ENCODE assay signal across 1 fruit fly cellular context in genomic region chr3L:15940823-15941222, dm6.
A peak's percentile ranks its signal among the peaks of the same experiment; 100 is the strongest.
TF ChIP-seq lines count a peak whose summit lies in the region.

No protein-coding gene starts in this region.

TF ChIP-seq in whole organism, embryonic, 481 proteins besides CTCF, POLR2A, EP300 and RAD21 (continued from another document and continues in another):
- TF ChIP-seq pan (optimal IDR thresholded peaks at IDR 0.05; lab: Kevin White, UChicago) (no peak), pan (GFP tag; optimal IDR thresholded peaks at IDR 0.05 in 1 of 2, IDR thresholded peaks at IDR 0.05 in 1 of 2) (peak in 1 of 2 experiments; percentile 79), CG11456 (GFP tag; IDR thresholded peaks at IDR 0.05; lab: Robert Waterston, UW) (0 out of 3 replicates have a peak, but pooled peaks have one; percentile 40), CG1024 (GFP tag; IDR thresholded peaks at IDR 0.05; lab: Robert Waterston, UW) (0 out of 2 replicates have a peak, but pooled peaks have one; percentile 31), CG2120 (GFP tag; optimal IDR thresholded peaks at IDR 0.05; lab: Kevin White, UChicago) (peak; percentile 15), CG3407 (GFP tag; optimal IDR thresholded peaks at IDR 0.05; lab: Kevin White, UChicago) (peak; percentile 24), tin (GFP tag; optimal IDR thresholded peaks at IDR 0.05; lab: Kevin White, UChicago) (peak; percentile 70), Deaf1 (tag; optimal IDR thresholded peaks at IDR 0.05; lab: Kevin White, UChicago) (peak; percentile 7), CG5180 (GFP tag; optimal IDR thresholded peaks at IDR 0.05; lab: Kevin White, UChicago) (peak; percentile 87), CG2129 (GFP tag; IDR thresholded peaks at IDR 0.05; lab: Robert Waterston, UW; ENCODE audit: partially characterized antibody) (no peak), CG6272 (GFP tag; IDR thresholded peaks at IDR 0.05; lab: Robert Waterston, UW) (no peak), CG1529 (GFP tag; optimal IDR thresholded peaks at IDR 0.05; lab: Kevin White, UChicago) (peak; percentile 65), sens (GFP tag; lab: Kevin White, UChicago) (peak; percentile 93), Kr (GFP tag; optimal IDR thresholded peaks at IDR 0.05; lab: Kevin White, UChicago) (no peak), CG3726 (GFP tag; IDR thresholded peaks at IDR 0.05; lab: Robert Waterston, UW) (peak; percentile 62; the same call in 2 of the 3 replicates), CG3847 (GFP tag; IDR thresholded peaks at IDR 0.05; lab: Robert Waterston, UW) (no peak), CG17361 (GFP tag; IDR thresholded peaks at IDR 0.05; lab: Robert Waterston, UW) (peak; percentile 74), gem (tag; optimal IDR thresholded peaks at IDR 0.05; lab: Kevin White, UChicago) (peak; percentile 74), gcm2 (GFP tag; optimal IDR thresholded peaks at IDR 0.05; lab: Kevin White, UChicago) (no peak), CG3065 (GFP tag; optimal IDR thresholded peaks at IDR 0.05; lab: Kevin White, UChicago) (no peak), Awh (GFP tag; IDR thresholded peaks at IDR 0.05; lab: Robert Waterston, UW) (peak; percentile 66; the same call in 1 of the 2 replicates), CG12236 (GFP tag; optimal IDR thresholded peaks at IDR 0.05; lab: Kevin White, UChicago) (peak; percentile 11), CG1792 (GFP tag; optimal IDR thresholded peaks at IDR 0.05; lab: Kevin White, UChicago) (peak; percentile 19), zfh2 (GFP tag; optimal IDR thresholded peaks at IDR 0.05; lab: Kevin White, UChicago) (no peak), CG12071 (GFP tag; optimal IDR thresholded peaks at IDR 0.05; lab: Kevin White, UChicago) (no peak), CG13424 (tag; optimal IDR thresholded peaks at IDR 0.05; lab: Kevin White, UChicago) (peak; percentile 80), kni (GFP tag; optimal IDR thresholded peaks at IDR 0.05; lab: Kevin White, UChicago) (no peak), Xbp1 (GFP tag; optimal IDR thresholded peaks at IDR 0.05; lab: Kevin White, UChicago) (peak; percentile 70), CG8944 (GFP tag; optimal IDR thresholded peaks at IDR 0.05; lab: Kevin White, UChicago) (peak; percentile 39), CG12659 (GFP tag; optimal IDR thresholded peaks at IDR 0.05; lab: Kevin White, UChicago) (peak; percentile 38), CG32772 (GFP tag; IDR thresholded peaks at IDR 0.05; lab: Robert Waterston, UW) (peak; percentile 60; the same call in 1 of the 2 replicates), lbe (GFP tag; optimal IDR thresholded peaks at IDR 0.05; lab: Kevin White, UChicago) (peak; percentile 69), Chrac-16 (GFP tag; optimal IDR thresholded peaks at IDR 0.05; lab: Kevin White, UChicago) (peak; percentile 30), onecut (GFP tag; IDR thresholded peaks at IDR 0.05; lab: Robert Waterston, UW) (peak; percentile 36; the same call in 1 of the 2 replicates), zfh1 (GFP tag; IDR thresholded peaks at IDR 0.05; lab: Robert Waterston, UW) (peak; percentile 77; the same call in 2 of the 3 replicates), CG17829 (tag; optimal IDR thresholded peaks at IDR 0.05; lab: Kevin White, UChicago) (peak; percentile 57), Gsc (GFP tag; IDR thresholded peaks at IDR 0.05; lab: Robert Waterston, UW) (0 out of 2 replicates have a peak, but pooled peaks have one; percentile 12), az2 (GFP tag; optimal IDR thresholded peaks at IDR 0.05; lab: Kevin White, UChicago) (peak; percentile 69), CG13775 (GFP tag; optimal IDR thresholded peaks at IDR 0.05; lab: Kevin White, UChicago) (no peak), CG12155 (GFP tag; optimal IDR thresholded peaks at IDR 0.05; lab: Kevin White, UChicago) (no peak), ara (GFP tag; IDR thresholded peaks at IDR 0.05; lab: Robert Waterston, UW) (peak; percentile 69), CG1647 (GFP tag; optimal IDR thresholded peaks at IDR 0.05; lab: Kevin White, UChicago) (peak; percentile 56), lov (optimal IDR thresholded peaks at IDR 0.05; lab: Kevin White, UChicago) (no peak), lov (GFP tag; IDR thresholded peaks at IDR 0.05; lab: Robert Waterston, UW) (0 out of 3 replicates have a peak, but pooled peaks have one; percentile 65), CG6175 (GFP tag; IDR thresholded peaks at IDR 0.05; lab: Robert Waterston, UW) (no peak), slp2 (GFP tag; optimal IDR thresholded peaks at IDR 0.05; lab: Kevin White, UChicago) (peak; percentile 26), tap (tag; optimal IDR thresholded peaks at IDR 0.05; lab: Kevin White, UChicago) (peak; percentile 82), pum (GFP tag; optimal IDR thresholded peaks at IDR 0.05; lab: Kevin White, UChicago) (peak; percentile 17), klu (GFP tag; IDR thresholded peaks at IDR 0.05; lab: Robert Waterston, UW) (0 out of 2 replicates have a peak, but pooled peaks have one; percentile 15), btn (GFP tag; optimal IDR thresholded peaks at IDR 0.05; lab: Kevin White, UChicago) (peak; percentile 42), org-1 (GFP tag; optimal IDR thresholded peaks at IDR 0.05; lab: Kevin White, UChicago) (peak; percentile 37), CG18599 (GFP tag; optimal IDR thresholded peaks at IDR 0.05; lab: Kevin White, UChicago) (peak; percentile 37), ro (GFP tag; IDR thresholded peaks at IDR 0.05; lab: Robert Waterston, UW) (peak; percentile 47; the same call in 1 of the 2 replicates), Six4 (GFP tag; optimal IDR thresholded peaks at IDR 0.05; lab: Kevin White, UChicago) (peak; percentile 63), B-H1 (GFP tag; IDR thresholded peaks at IDR 0.05; lab: Robert Waterston, UW) (peak; percentile 35; the same call in 2 of the 3 replicates), CG9817 (tag; optimal IDR thresholded peaks at IDR 0.05; lab: Kevin White, UChicago) (peak; percentile 43), CG42726 (GFP tag; IDR thresholded peaks at IDR 0.05; lab: Robert Waterston, UW; ENCODE audit: partially characterized antibody) (no peak), CG12391 (tag; optimal IDR thresholded peaks at IDR 0.05; lab: Kevin White, UChicago) (peak; percentile 72), CG8765 (GFP tag; IDR thresholded peaks at IDR 0.05; lab: Robert Waterston, UW) (no peak), Lhr (GFP tag; optimal IDR thresholded peaks at IDR 0.05; lab: Kevin White, UChicago) (peak; percentile 35), ind (GFP tag; optimal IDR thresholded peaks at IDR 0.05; lab: Kevin White, UChicago) (peak; percentile 52), gce (GFP tag; IDR thresholded peaks at IDR 0.05; lab: Robert Waterston, UW) (peak; percentile 55; the same call in 1 of the 3 replicates), CG4820 (GFP tag; optimal IDR thresholded peaks at IDR 0.05; lab: Kevin White, UChicago) (peak; percentile 58), ase (GFP tag; IDR thresholded peaks at IDR 0.05; lab: Robert Waterston, UW) (peak; percentile 62; the same call in 2 of the 3 replicates), CG10543 (GFP tag; optimal IDR thresholded peaks at IDR 0.05; lab: Kevin White, UChicago) (no peak), corto (GFP tag; optimal IDR thresholded peaks at IDR 0.05; lab: Kevin White, UChicago) (peak; percentile 47), CG17568 (GFP tag; optimal IDR thresholded peaks at IDR 0.05; lab: Kevin White, UChicago) (peak; percentile 14), phol (tag; optimal IDR thresholded peaks at IDR 0.05; lab: Kevin White, UChicago) (peak; percentile 48), CG4424 (GFP tag; optimal IDR thresholded peaks at IDR 0.05; lab: Kevin White, UChicago) (peak; percentile 46), CG32767 (GFP tag; IDR thresholded peaks at IDR 0.05; lab: Robert Waterston, UW) (peak; percentile 38; the same call in 1 of the 2 replicates), CG11085 (GFP tag; IDR thresholded peaks at IDR 0.05; lab: Robert Waterston, UW) (0 out of 2 replicates have a peak, but pooled peaks have one; percentile 24), sc (optimal IDR thresholded peaks at IDR 0.05; lab: Kevin White, UChicago) (no peak), sc (GFP tag; optimal IDR thresholded peaks at IDR 0.05; lab: Kevin White, UChicago) (peak; percentile 65), lab (GFP tag; optimal IDR thresholded peaks at IDR 0.05; lab: Kevin White, UChicago) (peak; percentile 53), CG6254 (GFP tag; optimal IDR thresholded peaks at IDR 0.05; lab: Kevin White, UChicago) (peak; percentile 62), h (optimal IDR thresholded peaks at IDR 0.05; lab: Kevin White, UChicago) (no peak), ci (GFP tag; IDR thresholded peaks at IDR 0.05; lab: Robert Waterston, UW) (peak; percentile 93), Meics (GFP tag; optimal IDR thresholded peaks at IDR 0.05; lab: Kevin White, UChicago) (peak; percentile 0), row (GFP tag; IDR thresholded peaks at IDR 0.05; lab: Robert Waterston, UW) (peak; percentile 68), Atf-2 (GFP tag; optimal IDR thresholded peaks at IDR 0.05; lab: Kevin White, UChicago) (no peak), CG9437 (GFP tag; optimal IDR thresholded peaks at IDR 0.05; lab: Kevin White, UChicago) (peak; percentile 41), lilli (GFP tag; optimal IDR thresholded peaks at IDR 0.05; lab: Kevin White, UChicago) (peak; percentile 44), CG43689 (GFP tag; IDR thresholded peaks at IDR 0.05; lab: Robert Waterston, UW) (no peak), Nf-YC (tag; optimal IDR thresholded peaks at IDR 0.05; lab: Kevin White, UChicago) (peak; percentile 5), CG14667 (GFP tag; IDR thresholded peaks at IDR 0.05; lab: Robert Waterston, UW) (peak; percentile 24; the same call in 1 of the 2 replicates), E2f1 (GFP tag; IDR thresholded peaks at IDR 0.05; lab: Robert Waterston, UW) (peak; percentile 44), HLH54F (GFP tag; optimal IDR thresholded peaks at IDR 0.05; lab: Kevin White, UChicago) (peak; percentile 8), stwl (tag; optimal IDR thresholded peaks at IDR 0.05; lab: Kevin White, UChicago) (no peak), CG6654 (GFP tag; optimal IDR thresholded peaks at IDR 0.05; lab: Kevin White, UChicago) (peak; percentile 32), ems (GFP tag; optimal IDR thresholded peaks at IDR 0.05; lab: Kevin White, UChicago) (peak; percentile 52), CG10366 (GFP tag; IDR thresholded peaks at IDR 0.05; lab: Robert Waterston, UW) (peak; percentile 65), CG11398 (GFP tag; optimal IDR thresholded peaks at IDR 0.05; lab: Kevin White, UChicago) (no peak), E2f2 (GFP tag; IDR thresholded peaks at IDR 0.05; lab: Robert Waterston, UW) (peak; percentile 40; the same call in 1 of the 2 replicates), CG32532 (GFP tag; IDR thresholded peaks at IDR 0.05; lab: Robert Waterston, UW) (peak; percentile 24; the same call in 1 of the 2 replicates), CG16863 (GFP tag; optimal IDR thresholded peaks at IDR 0.05; lab: Kevin White, UChicago) (peak; percentile 35), CG4328 (GFP tag; optimal IDR thresholded peaks at IDR 0.05; lab: Kevin White, UChicago) (peak; percentile 25), CG9727 (GFP tag; optimal IDR thresholded peaks at IDR 0.05; lab: Kevin White, UChicago) (peak; percentile 15), CG2678 (tag; optimal IDR thresholded peaks at IDR 0.05; lab: Kevin White, UChicago) (peak; percentile 53), Doc2 (GFP tag; IDR thresholded peaks at IDR 0.05; lab: Robert Waterston, UW) (no peak), cato (GFP tag; optimal IDR thresholded peaks at IDR 0.05; lab: Kevin White, UChicago; ENCODE audit: borderline replicate concordance) (peak; percentile 31), Usf (GFP tag; optimal IDR thresholded peaks at IDR 0.05; lab: Kevin White, UChicago) (no peak), CG9609 (GFP tag; optimal IDR thresholded peaks at IDR 0.05; lab: Kevin White, UChicago) (peak; percentile 25), Blimp-1 (GFP tag; optimal IDR thresholded peaks at IDR 0.05; lab: Kevin White, UChicago) (peak; percentile 83), Hr51 (GFP tag; optimal IDR thresholded peaks at IDR 0.05; lab: Kevin White, UChicago) (peak in 1 of 2 experiments; percentile 70), Optix (GFP tag; IDR thresholded peaks at IDR 0.05; lab: Robert Waterston, UW) (peak; percentile 52; the same call in 1 of the 3 replicates), ham (GFP tag; IDR thresholded peaks at IDR 0.05; lab: Robert Waterston, UW) (no peak), peb (GFP tag; IDR thresholded peaks at IDR 0.05; lab: Robert Waterston, UW) (peak; percentile 39; the same call in 1 of the 2 replicates), CG1602 (GFP tag; optimal IDR thresholded peaks at IDR 0.05; lab: Kevin White, UChicago) (peak; percentile 56), CG13123 (GFP tag; optimal IDR thresholded peaks at IDR 0.05; lab: Kevin White, UChicago) (peak; percentile 1), cwo (GFP tag; optimal IDR thresholded peaks at IDR 0.05; lab: Kevin White, UChicago) (peak; percentile 6), H2.0 (GFP tag; IDR thresholded peaks at IDR 0.05; lab: Robert Waterston, UW) (0 out of 2 replicates have a peak, but pooled peaks have one; percentile 36), CG11723 (GFP tag; optimal IDR thresholded peaks at IDR 0.05; lab: Kevin White, UChicago) (peak; percentile 41), CG12769 (tag; optimal IDR thresholded peaks at IDR 0.05; lab: Kevin White, UChicago) (peak; percentile 8), stc (GFP tag; IDR thresholded peaks at IDR 0.05; lab: Robert Waterston, UW) (peak; percentile 68), esg (GFP tag; conservative IDR thresholded peaks at IDR 0.05; lab: Robert Waterston, UW) (peak; percentile 78), gsb (GFP tag; IDR thresholded peaks at IDR 0.05; lab: Robert Waterston, UW) (0 out of 2 replicates have a peak, but pooled peaks have one; percentile 35), Rx (GFP tag; IDR thresholded peaks at IDR 0.05; lab: Robert Waterston, UW) (peak; percentile 16; the same call in 1 of the 2 replicates), CG4282 (GFP tag; optimal IDR thresholded peaks at IDR 0.05; lab: Kevin White, UChicago) (no peak), bab2 (GFP tag; optimal IDR thresholded peaks at IDR 0.05; lab: Kevin White, UChicago) (peak; percentile 33), CG18476 (GFP tag; optimal IDR thresholded peaks at IDR 0.05; lab: Kevin White, UChicago) (peak; percentile 44), Hey (tag; optimal IDR thresholded peaks at IDR 0.05; lab: Kevin White, UChicago) (no peak), odd (GFP tag; optimal IDR thresholded peaks at IDR 0.05; lab: Kevin White, UChicago) (peak; percentile 25), ac (GFP tag; optimal IDR thresholded peaks at IDR 0.05; lab: Kevin White, UChicago) (no peak), CG17612 (GFP tag; IDR thresholded peaks at IDR 0.05; lab: Robert Waterston, UW) (no peak), CG11093 (GFP tag; IDR thresholded peaks at IDR 0.05; lab: Robert Waterston, UW) (peak; percentile 55; the same call in 2 of the 3 replicates), Vsx1 (GFP tag; optimal IDR thresholded peaks at IDR 0.05; lab: Kevin White, UChicago) (no peak), CG33213 (GFP tag; optimal IDR thresholded peaks at IDR 0.05; lab: Kevin White, UChicago) (peak; percentile 17), CG7839 (tag; optimal IDR thresholded peaks at IDR 0.05; lab: Kevin White, UChicago) (peak; percentile 72)
